Worm (Caenorhabditis elegans): ENCODE results near the gene Y94H6A.5.
A peak's percentile ranks its signal among the peaks of the same experiment; 100 is the strongest.

Gene Y94H6A.5

DNA sequence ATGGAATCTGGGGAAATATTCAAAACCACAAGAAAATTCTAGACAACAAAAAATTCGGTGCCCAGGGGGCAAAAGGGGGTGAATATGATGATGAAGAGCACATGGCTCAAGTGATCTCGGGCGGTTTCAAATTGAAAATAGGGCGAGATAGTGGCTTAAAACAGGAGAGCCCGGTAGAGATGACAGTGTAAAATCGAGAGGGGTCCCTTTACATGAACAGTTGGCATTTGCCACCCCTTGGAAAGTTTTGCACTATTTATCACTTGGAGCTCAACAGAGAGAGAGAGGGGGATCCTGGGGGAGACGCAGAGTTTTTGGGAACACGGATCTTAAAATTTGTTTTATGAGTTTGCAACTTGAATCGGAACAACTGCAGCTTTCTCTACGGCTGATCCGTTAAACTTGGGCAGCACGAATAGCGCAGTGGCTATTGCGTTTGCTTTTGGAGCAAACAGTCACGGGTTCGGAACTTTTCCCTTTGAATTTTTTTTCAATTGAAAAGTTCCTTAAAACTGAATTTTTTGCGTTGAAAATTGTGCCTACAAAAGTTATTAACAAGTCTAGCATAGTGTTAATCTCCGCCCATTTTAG, 38.3 kb downstream of the Y94H6A.5 start (continued):
- TF ChIP-seq sptf-1 (tag; optimal IDR thresholded peaks at IDR 0.05) (no peak), ets-5 (GFP tag; IDR thresholded peaks at IDR 0.05) (no peak), efl-1 (optimal IDR thresholded peaks at IDR 0.05) (peak in 1 of 2 experiments; percentile 23), efl-1 (GFP tag; optimal IDR thresholded peaks at IDR 0.05 in 1 of 2) (peak; percentile 4 to 64), unc-86 (tag; optimal IDR thresholded peaks at IDR 0.05) (no peak), skn-1 (tag; optimal IDR thresholded peaks at IDR 0.05) (no peak), nhr-47 (tag; optimal IDR thresholded peaks at IDR 0.05) (no peak), F16B12.6 (tag; optimal IDR thresholded peaks at IDR 0.05) (no peak), ces-1 (GFP tag; optimal IDR thresholded peaks at IDR 0.05) (no peak), ceh-8 (GFP tag; optimal IDR thresholded peaks at IDR 0.05) (no peak), mep-1 (tag; optimal IDR thresholded peaks at IDR 0.05) (no peak), nhr-28 (tag; optimal IDR thresholded peaks at IDR 0.05) (no peak), fos-1 (tag; optimal IDR thresholded peaks at IDR 0.05) (no peak), lin-39 (tag; optimal IDR thresholded peaks at IDR 0.05) (no peak), nhr-20 (tag; optimal IDR thresholded peaks at IDR 0.05) (peak; percentile 31), mab-9 (GFP tag; IDR thresholded peaks at IDR 0.05) (no peak), pag-3 (tag; optimal IDR thresholded peaks at IDR 0.05; ENCODE audit: borderline replicate concordance, insufficient read depth) (peak; percentile 99), lin-15B (tag; optimal IDR thresholded peaks at IDR 0.05) (no peak), ama-1 (optimal IDR thresholded peaks at IDR 0.05) (no peak), mdl-1 (tag; optimal IDR thresholded peaks at IDR 0.05) (peak in 1 of 2 experiments; percentile 29), dpl-1 (GFP tag; optimal IDR thresholded peaks at IDR 0.05) (no peak), lir-3 (tag; optimal IDR thresholded peaks at IDR 0.05; ENCODE audit: poor library complexity) (no peak), unc-98 (GFP tag; IDR thresholded peaks at IDR 0.05) (0 out of 2 replicates have a peak, but pooled peaks have one; percentile 40), nhr-11 (tag; optimal IDR thresholded peaks at IDR 0.05) (no peak), alr-1 (tag; optimal IDR thresholded peaks at IDR 0.05; ENCODE audit: borderline replicate concordance) (no peak), isw-1 (GFP tag; IDR thresholded peaks at IDR 0.05) (no peak), lin-14 (GFP tag; optimal IDR thresholded peaks at IDR 0.05) (peak; percentile 79), ztf-11 (tag; optimal IDR thresholded peaks at IDR 0.05) (no peak), unc-130 (tag; optimal IDR thresholded peaks at IDR 0.05) (no peak), pqm-1 (tag; optimal IDR thresholded peaks at IDR 0.05) (no peak), fkh-4 (tag; optimal IDR thresholded peaks at IDR 0.05; ENCODE audit: borderline replicate concordance) (no peak), vab-15 (tag; optimal IDR thresholded peaks at IDR 0.05) (no peak), nhr-90 (tag; optimal IDR thresholded peaks at IDR 0.05; ENCODE audit: poor library complexity) (no peak), nhr-77 (tag; optimal IDR thresholded peaks at IDR 0.05) (no peak), elt-2 (tag; optimal IDR thresholded peaks at IDR 0.05) (no peak), C04F5.9 (tag; optimal IDR thresholded peaks at IDR 0.05) (no peak), snu-23 (GFP tag; optimal IDR thresholded peaks at IDR 0.05) (peak; percentile 30), sup-37 (GFP tag; optimal IDR thresholded peaks at IDR 0.05) (no peak), grh-1 (GFP tag; IDR thresholded peaks at IDR 0.05) (no peak), efl-3 (GFP tag; optimal IDR thresholded peaks at IDR 0.05) (no peak), tlp-1 (tag; optimal IDR thresholded peaks at IDR 0.05) (no peak), unc-62 (GFP tag; optimal IDR thresholded peaks at IDR 0.05) (no peak), lin-13 (GFP tag; optimal IDR thresholded peaks at IDR 0.05) (no peak), C16A3.4 (tag; optimal IDR thresholded peaks at IDR 0.05) (no peak), aha-1 (tag; optimal IDR thresholded peaks at IDR 0.05) (no peak)

Measured in whole organism, L1 larva.